Worm (Caenorhabditis elegans): ENCODE data around the gene rpac-40.
A peak's percentile ranks its signal among the peaks of the same experiment; 100 is the strongest.

DNA sequence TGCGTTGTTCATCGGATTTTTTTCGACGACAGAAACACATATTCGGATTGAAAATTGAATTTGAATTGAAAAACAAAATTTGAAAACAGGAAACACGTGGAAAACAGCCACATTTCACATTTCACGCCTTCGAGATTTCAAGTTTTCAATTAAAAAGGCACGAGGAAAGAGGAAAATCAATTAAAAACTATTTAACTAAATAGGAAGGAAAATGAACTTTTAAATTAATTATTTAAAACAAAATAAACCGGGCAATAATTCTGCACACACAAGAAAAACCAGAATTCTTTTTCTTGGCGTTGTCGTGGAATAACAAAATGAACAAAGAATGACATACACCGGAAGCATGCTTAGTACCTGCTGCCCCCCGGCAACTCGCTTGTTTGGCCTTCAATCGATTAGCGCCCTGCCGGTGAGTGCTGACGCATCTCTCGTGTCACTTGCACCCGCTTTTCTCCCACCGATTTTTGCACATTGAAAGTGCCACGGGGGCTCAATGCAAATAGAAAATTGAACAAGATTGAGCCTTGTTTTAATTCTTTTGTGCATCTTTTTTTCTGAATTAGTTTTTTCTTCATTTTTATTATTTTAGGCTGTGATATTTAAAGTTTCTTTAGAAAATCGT, 4.6 kb upstream of the rpac-40 start, which contains the start of gene Y45G5AM.9:
- TF ChIP-seq cnd-1 (tag; optimal IDR thresholded peaks at IDR 0.05): peak; percentile 66
- no peak for TF ChIP-seq lin-32 (GFP tag; optimal IDR thresholded peaks at IDR 0.05)
- no peak for TF ChIP-seq snpc-4 (tag; optimal IDR thresholded peaks at IDR 0.05)
- TF ChIP-seq unc-62 (GFP tag; optimal IDR thresholded peaks at IDR 0.05): peak; percentile 11
- TF ChIP-seq nhr-2 (tag; optimal IDR thresholded peaks at IDR 0.05): no peak
- TF ChIP-seq sptf-1 (tag; optimal IDR thresholded peaks at IDR 0.05): peak; percentile 78
- TF ChIP-seq elt-1 (tag; optimal IDR thresholded peaks at IDR 0.05; ENCODE audit: borderline replicate concordance, insufficient read depth): no peak
